Worm (Caenorhabditis elegans): Measurements from ENCODE around the gene rgl-1.

rgl-1 gene

DNA sequence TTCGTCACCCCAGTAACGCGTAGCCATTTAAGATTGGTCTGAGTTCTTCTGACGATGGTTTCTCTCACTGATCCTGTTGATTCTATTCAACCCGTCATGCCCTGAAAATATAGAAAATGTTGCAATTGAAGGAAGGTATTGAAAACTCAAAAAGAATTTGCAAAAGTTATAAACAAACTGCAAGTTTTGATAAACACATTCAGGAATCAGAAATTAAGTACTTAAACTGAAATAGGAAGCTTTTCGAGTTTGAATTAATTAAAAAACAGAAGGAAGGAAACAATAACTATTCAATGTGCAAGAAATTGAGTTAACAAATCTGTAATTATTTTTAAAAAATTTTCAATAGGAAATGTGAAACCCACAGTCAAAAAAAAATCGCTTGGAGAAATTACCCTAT is at the start of gene rgl-1:
Gene rgl-1, minus strand, starts transcription at position 101 of the 400 bp plus-strand sequence.
- no peak for TF ChIP-seq cog-1 (tag; optimal IDR thresholded peaks at IDR 0.05)
- no peak for TF ChIP-seq ref-1 (GFP tag; conservative IDR thresholded peaks at IDR 0.05)
- no peak for TF ChIP-seq klf-2 (GFP tag; conservative IDR thresholded peaks at IDR 0.05)
- no peak for TF ChIP-seq ztf-29 (GFP tag; IDR thresholded peaks at IDR 0.05)
- no peak for TF ChIP-seq ztf-23 (GFP tag; IDR thresholded peaks at IDR 0.05)
- no peak for TF ChIP-seq T22C8.4 (GFP tag; IDR thresholded peaks at IDR 0.05)
- no peak for TF ChIP-seq flt-1 (GFP tag; IDR thresholded peaks at IDR 0.05)

DNA sequence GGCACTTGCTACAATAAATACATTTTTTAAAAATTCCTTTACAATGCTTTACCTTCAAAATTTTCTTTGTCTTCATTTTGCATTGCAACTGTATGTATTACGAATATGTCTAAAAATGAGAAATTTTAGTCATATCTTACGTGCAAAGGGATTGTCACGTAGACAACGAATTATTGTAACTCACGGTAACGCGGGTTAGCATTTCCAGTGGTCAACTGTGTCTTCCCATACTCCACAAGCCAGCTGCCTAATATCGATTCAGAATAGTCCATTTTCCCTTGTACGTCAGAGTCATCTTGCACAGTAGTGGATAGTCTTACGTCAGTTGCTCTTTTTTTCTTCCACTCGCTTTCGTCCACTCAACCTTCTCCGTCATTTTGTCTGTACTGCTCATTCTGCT is 42.4 kb upstream of the rgl-1 start, which contains the start of gene fbxb-71:
Gene fbxb-71, plus strand, starts transcription at position 301 of the 400 bp plus-strand sequence.
- no peak for TF ChIP-seq T22C8.4 (GFP tag; IDR thresholded peaks at IDR 0.05)
- TF ChIP-seq cog-1 (tag; optimal IDR thresholded peaks at IDR 0.05) = no peak
- no peak for TF ChIP-seq klf-2 (GFP tag; conservative IDR thresholded peaks at IDR 0.05)
- TF ChIP-seq ztf-29 (GFP tag; IDR thresholded peaks at IDR 0.05) = no peak
- TF ChIP-seq ref-1 (GFP tag; conservative IDR thresholded peaks at IDR 0.05) = no peak
- no peak for TF ChIP-seq tab-1 (GFP tag; IDR thresholded peaks at IDR 0.05)
- TF ChIP-seq med-1 (GFP tag; optimal IDR thresholded peaks at IDR 0.05; ENCODE audit: insufficient read depth) = no peak
- no peak for TF ChIP-seq ztf-23 (GFP tag; IDR thresholded peaks at IDR 0.05)
- TF ChIP-seq flt-1 (GFP tag; IDR thresholded peaks at IDR 0.05) = no peak

DNA sequence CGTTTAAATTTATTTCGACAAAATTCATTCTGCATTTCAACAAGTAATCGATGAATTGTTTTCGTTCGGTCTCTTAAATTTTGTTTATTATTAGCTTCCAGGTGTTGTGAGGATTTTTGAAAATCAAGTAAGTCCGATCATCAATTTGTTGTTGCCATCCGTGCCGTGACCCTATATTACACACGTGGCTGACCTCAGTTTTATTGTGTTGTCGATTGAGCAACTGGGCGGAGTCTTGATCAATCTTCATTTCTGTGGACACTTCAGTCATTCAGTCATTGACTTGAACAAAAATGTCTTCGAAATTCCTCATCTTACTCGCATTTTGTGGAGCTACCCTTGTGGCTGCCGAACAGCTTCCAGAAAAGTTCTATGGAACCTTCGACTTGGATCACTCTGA is 40.3 kb upstream of the rgl-1 start, which contains the start of gene lbp-2:
Gene lbp-2, plus strand, starts transcription at position 102 of the 400 bp plus-strand sequence.
- TF ChIP-seq ref-1 (GFP tag; conservative IDR thresholded peaks at IDR 0.05) (no peak), tab-1 (GFP tag; IDR thresholded peaks at IDR 0.05) (no peak), ztf-29 (GFP tag; IDR thresholded peaks at IDR 0.05) (no peak), klf-2 (GFP tag; conservative IDR thresholded peaks at IDR 0.05) (no peak), med-1 (GFP tag; optimal IDR thresholded peaks at IDR 0.05; ENCODE audit: insufficient read depth) (no peak), flt-1 (GFP tag; IDR thresholded peaks at IDR 0.05) (no peak), ztf-23 (GFP tag; IDR thresholded peaks at IDR 0.05) (no peak), cog-1 (tag; optimal IDR thresholded peaks at IDR 0.05) (no peak), T22C8.4 (GFP tag; IDR thresholded peaks at IDR 0.05) (no peak)

DNA sequence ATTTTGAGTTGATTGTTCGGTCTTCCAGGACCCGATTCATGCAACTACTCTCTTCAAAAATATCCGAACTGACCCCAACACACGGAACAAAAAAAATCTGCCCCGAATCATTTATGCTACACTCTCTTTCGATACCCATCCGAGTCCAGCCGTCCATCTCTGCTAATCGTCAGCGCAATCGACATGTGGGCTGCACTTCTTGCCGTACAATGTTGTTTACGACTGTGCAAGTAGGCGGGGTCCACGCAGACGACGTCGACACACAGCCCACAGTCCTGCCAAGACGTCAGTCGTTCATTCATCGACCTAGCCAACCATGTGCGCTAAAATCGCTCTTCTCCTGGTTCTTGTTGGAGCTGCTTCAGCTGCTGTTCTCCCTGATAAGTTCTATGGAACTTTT is 38.7 kb upstream of the rgl-1 start, which contains the start of gene lbp-1:
Gene lbp-1, plus strand, starts transcription at position 301 of the 400 bp plus-strand sequence.
- TF ChIP-seq flt-1 (GFP tag; IDR thresholded peaks at IDR 0.05) = 0 out of 2 replicates have a peak, but pooled peaks have one; percentile 7
- no peak for TF ChIP-seq ref-1 (GFP tag; conservative IDR thresholded peaks at IDR 0.05)

DNA sequence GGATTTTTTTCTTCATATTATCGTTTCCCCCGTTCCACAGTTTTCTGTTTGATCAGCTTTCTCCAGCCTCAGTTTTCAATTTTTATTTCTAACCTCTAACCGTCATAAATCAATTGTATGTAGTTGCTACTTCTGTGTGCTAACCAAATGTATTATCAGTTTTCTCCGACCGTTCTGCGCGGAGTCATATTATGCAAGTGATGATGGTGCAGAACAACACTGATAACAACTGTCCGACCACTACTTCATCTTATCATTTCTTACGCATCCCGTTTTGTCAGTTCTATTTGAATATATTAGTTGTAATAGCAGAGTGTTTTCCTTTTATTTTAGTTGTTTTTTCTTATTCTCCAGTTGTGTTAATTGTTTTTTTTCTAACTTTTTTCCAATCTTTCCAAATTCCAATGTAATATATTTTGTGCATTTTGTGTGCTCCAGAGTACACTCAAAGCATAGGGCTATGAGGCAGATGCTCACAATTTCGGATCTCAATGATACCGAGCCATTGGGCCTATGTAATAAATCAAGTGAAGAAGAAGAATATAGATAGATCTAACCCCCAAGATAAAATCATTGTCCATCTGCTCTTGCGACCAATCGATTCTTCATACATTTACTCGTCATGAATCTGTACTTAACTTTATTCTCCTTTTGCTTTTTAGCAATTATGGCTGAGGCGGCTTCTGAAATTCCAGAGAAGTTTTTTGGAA is 36.8 kb upstream of the rgl-1 start, which contains the start of gene lbp-3:
Gene lbp-3, plus strand, starts transcription at position 589 of the 710 bp plus-strand sequence.
- no peak for TF ChIP-seq ref-1 (GFP tag; conservative IDR thresholded peaks at IDR 0.05)
- no peak for TF ChIP-seq T22C8.4 (GFP tag; IDR thresholded peaks at IDR 0.05)
- TF ChIP-seq cog-1 (tag; optimal IDR thresholded peaks at IDR 0.05) = no peak
- TF ChIP-seq ztf-29 (GFP tag; IDR thresholded peaks at IDR 0.05) = no peak
- TF ChIP-seq flt-1 (GFP tag; IDR thresholded peaks at IDR 0.05) = no peak
- no peak for TF ChIP-seq med-1 (GFP tag; optimal IDR thresholded peaks at IDR 0.05; ENCODE audit: insufficient read depth)
- no peak for TF ChIP-seq ztf-23 (GFP tag; IDR thresholded peaks at IDR 0.05)
- TF ChIP-seq klf-2 (GFP tag; conservative IDR thresholded peaks at IDR 0.05) = no peak
- TF ChIP-seq tab-1 (GFP tag; IDR thresholded peaks at IDR 0.05) = no peak

DNA sequence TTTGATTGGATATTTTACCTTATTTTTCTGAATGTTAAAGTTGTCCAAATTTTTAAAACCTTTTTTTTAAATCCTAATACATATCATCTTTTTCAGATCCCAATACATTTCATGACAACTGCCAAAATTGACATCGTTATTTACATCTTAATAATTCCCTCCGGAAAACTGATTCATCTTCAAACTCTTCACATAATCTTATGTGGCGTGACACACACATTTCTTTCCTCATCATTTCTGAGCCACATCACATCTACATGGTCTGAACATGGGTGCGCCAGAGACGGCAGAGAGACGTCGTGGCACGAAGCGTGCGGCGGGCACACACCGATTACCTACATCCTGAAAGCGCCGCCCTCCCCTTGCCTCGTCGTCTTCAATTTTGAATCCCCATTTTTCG is 32.3 kb upstream of the rgl-1 start, which contains the start of gene tba-9:
Gene tba-9, plus strand, starts transcription at position 301 of the 400 bp plus-strand sequence.
- no peak for TF ChIP-seq med-1 (GFP tag; optimal IDR thresholded peaks at IDR 0.05; ENCODE audit: insufficient read depth)
- no peak for TF ChIP-seq tab-1 (GFP tag; IDR thresholded peaks at IDR 0.05)
- no peak for TF ChIP-seq flt-1 (GFP tag; IDR thresholded peaks at IDR 0.05)
- TF ChIP-seq ztf-23 (GFP tag; IDR thresholded peaks at IDR 0.05) = no peak
- TF ChIP-seq cog-1 (tag; optimal IDR thresholded peaks at IDR 0.05) = no peak
- no peak for TF ChIP-seq klf-2 (GFP tag; conservative IDR thresholded peaks at IDR 0.05)
- TF ChIP-seq T22C8.4 (GFP tag; IDR thresholded peaks at IDR 0.05) = no peak
- TF ChIP-seq ztf-29 (GFP tag; IDR thresholded peaks at IDR 0.05) = no peak

DNA sequence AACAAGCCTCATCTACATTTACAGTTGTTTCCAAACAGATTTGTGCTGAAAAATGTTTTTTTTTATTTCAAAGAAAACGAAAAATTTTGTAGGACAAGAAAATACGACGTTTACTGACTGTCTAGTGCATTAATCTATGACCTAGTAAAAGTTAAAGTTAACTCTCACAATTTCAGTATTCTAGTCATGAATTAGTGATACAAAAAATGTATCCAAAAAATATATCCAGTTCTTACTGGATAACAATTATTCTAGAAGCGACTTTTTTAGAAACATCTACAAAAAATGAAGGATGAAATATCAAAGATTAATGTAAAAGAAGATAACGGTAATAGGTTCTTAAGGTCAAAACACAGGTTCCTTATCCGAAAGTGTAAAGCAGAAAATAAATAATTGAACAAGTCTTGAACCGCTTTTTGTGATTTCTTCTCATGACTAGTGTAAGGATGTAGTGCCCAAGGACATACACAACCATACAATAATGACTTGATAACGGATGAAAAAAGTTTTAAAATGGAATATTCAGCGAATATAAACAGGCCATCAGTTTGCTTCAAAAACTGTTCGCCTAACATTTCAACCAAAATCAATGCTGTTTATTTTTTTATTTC is 30.4 kb upstream of the rgl-1 start, which contains the start of gene pqn-37:
Gene pqn-37, minus strand, starts transcription at position 51 of the 611 bp plus-strand sequence.
- no peak for TF ChIP-seq flt-1 (GFP tag; IDR thresholded peaks at IDR 0.05)
- no peak for TF ChIP-seq klf-2 (GFP tag; conservative IDR thresholded peaks at IDR 0.05)
- no peak for TF ChIP-seq ztf-23 (GFP tag; IDR thresholded peaks at IDR 0.05)
- no peak for TF ChIP-seq ztf-29 (GFP tag; IDR thresholded peaks at IDR 0.05)
- TF ChIP-seq med-1 (GFP tag; optimal IDR thresholded peaks at IDR 0.05; ENCODE audit: insufficient read depth) = no peak
- no peak for TF ChIP-seq ref-1 (GFP tag; conservative IDR thresholded peaks at IDR 0.05)
- TF ChIP-seq tab-1 (GFP tag; IDR thresholded peaks at IDR 0.05) = no peak
- TF ChIP-seq T22C8.4 (GFP tag; IDR thresholded peaks at IDR 0.05) = no peak
- TF ChIP-seq cog-1 (tag; optimal IDR thresholded peaks at IDR 0.05) = no peak

DNA sequence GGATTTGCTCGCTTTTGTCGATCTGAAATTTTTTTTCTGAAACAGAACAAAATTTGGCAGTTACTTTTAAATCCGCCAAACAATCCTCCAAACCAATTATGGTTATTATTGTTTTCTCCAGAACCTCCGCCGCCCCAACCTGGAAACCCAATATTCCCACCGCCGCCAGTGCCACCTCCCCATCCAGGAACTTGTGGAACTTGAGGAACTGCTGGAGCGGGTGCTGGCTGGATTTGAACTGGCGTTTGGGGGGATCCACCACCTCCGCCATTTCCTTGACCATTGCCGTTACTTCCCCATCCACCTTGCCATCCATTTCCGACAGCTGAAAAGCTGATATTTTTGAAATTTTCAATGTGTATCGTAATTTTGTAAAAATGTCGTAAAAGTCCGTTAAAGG is 27.6 kb upstream of the rgl-1 start:
- TF ChIP-seq ref-1 (GFP tag; conservative IDR thresholded peaks at IDR 0.05) = no peak

DNA sequence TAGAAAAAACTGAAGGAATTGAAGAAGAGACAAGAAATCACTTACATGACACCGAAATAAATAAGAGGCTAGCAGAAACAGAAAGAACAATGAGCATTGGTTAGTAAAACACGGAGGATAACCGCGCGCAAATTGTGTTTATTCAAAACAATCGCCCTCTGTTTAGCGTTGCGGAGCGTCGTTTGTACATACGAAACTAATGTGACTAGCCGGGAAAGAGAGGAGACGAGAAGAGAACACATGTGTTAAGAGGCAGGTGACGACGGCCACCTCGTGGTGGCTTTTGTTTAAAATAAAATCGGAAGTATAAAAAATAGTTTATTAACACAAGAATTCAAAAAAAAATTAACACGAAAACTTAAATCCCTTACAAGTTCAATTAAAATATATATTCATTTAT is 25.6 kb upstream of the rgl-1 start, which contains the start of gene F40F4.7:
Gene F40F4.7, minus strand, starts transcription at position 122 of the 400 bp plus-strand sequence.
- TF ChIP-seq ref-1 (GFP tag; conservative IDR thresholded peaks at IDR 0.05) (no peak), ztf-23 (GFP tag; IDR thresholded peaks at IDR 0.05) (no peak), cog-1 (tag; optimal IDR thresholded peaks at IDR 0.05) (peak; percentile 41)

DNA sequence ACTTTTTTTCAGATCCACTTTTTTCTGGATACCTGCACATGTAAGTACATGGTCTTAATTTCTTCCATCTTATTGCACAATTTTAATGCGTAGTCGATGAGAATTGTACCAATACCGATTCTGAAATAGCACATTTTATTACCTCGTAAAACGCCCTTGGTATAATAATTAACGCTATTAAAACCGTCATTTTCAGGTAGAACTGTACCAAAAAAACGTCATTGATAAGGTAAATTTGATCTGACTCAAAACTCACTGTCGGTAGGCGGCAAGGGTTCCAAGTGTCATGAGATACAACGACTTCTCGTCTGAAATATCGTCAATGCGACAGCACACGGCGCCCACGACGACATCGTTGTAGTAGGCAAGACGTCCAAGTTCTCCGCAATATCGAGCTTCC is 24.2 kb upstream of the rgl-1 start:
- TF ChIP-seq ztf-29 (GFP tag; IDR thresholded peaks at IDR 0.05) = no peak
- no peak for TF ChIP-seq T22C8.4 (GFP tag; IDR thresholded peaks at IDR 0.05)
- no peak for TF ChIP-seq cog-1 (tag; optimal IDR thresholded peaks at IDR 0.05)
- TF ChIP-seq med-1 (GFP tag; optimal IDR thresholded peaks at IDR 0.05; ENCODE audit: insufficient read depth) = no peak
- TF ChIP-seq klf-2 (GFP tag; conservative IDR thresholded peaks at IDR 0.05) = no peak
- no peak for TF ChIP-seq flt-1 (GFP tag; IDR thresholded peaks at IDR 0.05)
- TF ChIP-seq ref-1 (GFP tag; conservative IDR thresholded peaks at IDR 0.05) = no peak
- TF ChIP-seq ztf-23 (GFP tag; IDR thresholded peaks at IDR 0.05) = no peak
- no peak for TF ChIP-seq tab-1 (GFP tag; IDR thresholded peaks at IDR 0.05)
